Worm (Caenorhabditis elegans) whole organism, young adult: ENCODE data around the gene F58B3.6.

Experiments
- F37B4.10 ChIP-seq: fragments of 200-800 bp; sonication (Bioruptor generic); IDR thresholded peaks from 2 replicates; pipeline ENCODE4 v1.3.6; 2022; ENCODE audit warnings: missing genetic modification characterization, missing compliant biosample characterization
- attf-6 ChIP-seq: fragments of 200-800 bp; sonication (Bioruptor generic); IDR thresholded peaks from 2 replicates; pipeline ENCODE4 v1.3.6; 2022; ENCODE audit warnings: missing genetic modification reagents, missing genetic modification characterization, missing compliant biosample characterization
- ceh-91 ChIP-seq: fragments of 200-800 bp; sonication (Bioruptor generic); IDR thresholded peaks from 2 replicates; pipeline ENCODE4 v1.3.6; 2022; ENCODE audit warnings: missing genetic modification reagents, missing genetic modification characterization, missing compliant biosample characterization
- die-1 ChIP-seq: sonication (generic microtip); optimal IDR thresholded peaks from 2 replicates; lab custom pipeline; 2016; ENCODE audit warnings: missing genotype, mild to moderate bottlenecking, missing genetic modification characterization, missing compliant biosample characterization
- egrh-3 ChIP-seq: fragments of 200-800 bp; sonication (Bioruptor generic); IDR thresholded peaks from 2 replicates; pipeline ENCODE4 v1.3.6; 2022; ENCODE audit warnings: missing genetic modification reagents, missing genetic modification characterization, missing compliant biosample characterization
- hsf-1 ChIP-seq: fragments of 200-800 bp; sonication (Bioruptor generic); IDR thresholded peaks from 2 replicates; pipeline ENCODE4 v1.3.6; 2022; ENCODE audit warnings: missing genetic modification reagents, missing genetic modification characterization, missing compliant biosample characterization
- lin-54 ChIP-seq: fragments of 200-800 bp; sonication (Bioruptor generic); optimal IDR thresholded peaks from 2 replicates; lab custom pipeline; 2018; ENCODE audit warnings: mild to moderate bottlenecking, missing genetic modification characterization, missing compliant biosample characterization
- nhr-120 ChIP-seq: fragments of 200-800 bp; sonication (Bioruptor generic); IDR thresholded peaks from 2 replicates; pipeline ENCODE4 v1.3.6; 2022; ENCODE audit warnings: missing genetic modification characterization, missing compliant biosample characterization
- nhr-179 ChIP-seq: sonication (generic microtip); optimal IDR thresholded peaks from 2 replicates; lab custom pipeline; 2016; ENCODE audit warnings: mild to moderate bottlenecking, missing genetic modification characterization, missing compliant biosample characterization
- sea-2 ChIP-seq: fragments of 200-800 bp; sonication (Bioruptor generic); IDR thresholded peaks from 2 replicates; pipeline ENCODE4 v1.3.6; 2022; ENCODE audit warnings: missing genetic modification characterization, missing compliant biosample characterization
- snpc-4 ChIP-seq, 5 experiments: fragments of 150-350 bp in 1 of 5; sonication (generic microtip) in 4 of 5; optimal IDR thresholded peaks; 2 replicates each; lab custom pipeline; 2014 to 2018; ENCODE audit warnings: missing genetic modification characterization in 5 of 5, missing biosample characterization in 3 of 5, antibody characterized with exemption in 2 of 5, mild to moderate bottlenecking in 2 of 5, missing compliant biosample characterization in 2 of 5, missing genotype in 2 of 5, moderate library complexity in 2 of 5, missing genetic modification reagents in 1 of 5
- tlf-1 ChIP-seq: fragments of 200-800 bp; sonication (Bioruptor generic); optimal IDR thresholded peaks from 2 replicates; lab custom pipeline; 2018; ENCODE audit warnings: mild to moderate bottlenecking, missing genetic modification characterization, missing compliant biosample characterization
- unc-62 ChIP-seq: fragments of 150-350 bp; optimal IDR thresholded peaks from 2 replicates; lab custom pipeline; 2014; ENCODE audit warnings: missing biosample characterization, missing genetic modification reagents, missing genetic modification characterization

ce11 chrIV:11636409-11636723 lies at the start of gene F58B3.6:
- TF ChIP-seq die-1 (no peak), hsf-1 (no peak), nhr-120 (GFP tag; lab: Robert Waterston, UW) (no peak), sea-2 (no peak), snpc-4 (GFP tag; optimal IDR thresholded peaks at IDR 0.05; lab: Kevin White, UChicago) (no peak), snpc-4 (tag; optimal IDR thresholded peaks at IDR 0.05; lab: Kevin White, UChicago) (no peak), egrh-3 (GFP tag; lab: Robert Waterston, UW) (no peak), lin-54 (GFP tag; lab: Kevin White, UChicago) (no peak), F37B4.10 (GFP tag; lab: Robert Waterston, UW) (no peak), tlf-1 (GFP tag; lab: Kevin White, UChicago) (no peak), nhr-179 (tag; lab: Kevin White, UChicago) (no peak), attf-6 (GFP tag; lab: Robert Waterston, UW) (no peak), unc-62 (GFP tag; lab: Kevin White, UChicago) (no peak), ceh-91 (GFP tag; lab: Robert Waterston, UW) (no peak)
